Fruit fly (Drosophila melanogaster): ENCODE measurements around the gene eRF1.
A peak's percentile ranks its signal among the peaks of the same experiment; 100 is the strongest.

The eRF1 gene

dm6 chr3L:20393357-20393756, 45.2 kb downstream of the eRF1 start, which contains the start of gene CG33969 (continued):
- TF ChIP-seq crol (GFP tag; IDR thresholded peaks at IDR 0.05) (no peak), pum (GFP tag; optimal IDR thresholded peaks at IDR 0.05) (no peak), Med (GFP tag) (peak; percentile 65), CG9437 (GFP tag; optimal IDR thresholded peaks at IDR 0.05) (peak; percentile 58), amos (GFP tag; IDR thresholded peaks at IDR 0.05; ENCODE audit: partially characterized antibody) (no peak; the same call in 1 of the 2 replicates), CG18476 (GFP tag; optimal IDR thresholded peaks at IDR 0.05) (no peak), onecut (GFP tag; IDR thresholded peaks at IDR 0.05) (peak; percentile 92), vnd (GFP tag; IDR thresholded peaks at IDR 0.05; ENCODE audit: partially characterized antibody) (no peak), ATbp (GFP tag; optimal IDR thresholded peaks at IDR 0.05) (no peak), cas (GFP tag; IDR thresholded peaks at IDR 0.05) (no peak), Sox100B (GFP tag; optimal IDR thresholded peaks at IDR 0.05) (no peak), ash1 (GFP tag; optimal IDR thresholded peaks at IDR 0.05) (no peak), zfh2 (GFP tag; optimal IDR thresholded peaks at IDR 0.05) (no peak), D (optimal IDR thresholded peaks at IDR 0.05) (no peak), D (GFP tag; optimal IDR thresholded peaks at IDR 0.05) (no peak), CTCF (GFP tag; optimal IDR thresholded peaks at IDR 0.05) (no peak), ap (GFP tag; IDR thresholded peaks at IDR 0.05) (no peak), CG11696 (GFP tag; IDR thresholded peaks at IDR 0.05) (no peak), CG1024 (GFP tag; IDR thresholded peaks at IDR 0.05) (no peak), CG18262 (tag; optimal IDR thresholded peaks at IDR 0.05) (no peak), CG2678 (tag; optimal IDR thresholded peaks at IDR 0.05) (no peak), caup (GFP tag; optimal IDR thresholded peaks at IDR 0.05; ENCODE audit: severe bottlenecking) (no peak), hbn (GFP tag; IDR thresholded peaks at IDR 0.05; ENCODE audit: partially characterized antibody) (peak; percentile 32; the same call in 1 of the 2 replicates), CG16863 (GFP tag; optimal IDR thresholded peaks at IDR 0.05) (no peak), CG12744 (GFP tag; optimal IDR thresholded peaks at IDR 0.05) (no peak), CG7786 (GFP tag; optimal IDR thresholded peaks at IDR 0.05) (no peak), sna (GFP tag; IDR thresholded peaks at IDR 0.05; ENCODE audit: partially characterized antibody) (no peak), MESR4 (GFP tag; optimal IDR thresholded peaks at IDR 0.05) (peak; percentile 57), row (GFP tag; IDR thresholded peaks at IDR 0.05) (no peak), vfl (GFP tag; optimal IDR thresholded peaks at IDR 0.05) (no peak), Camta (GFP tag; optimal IDR thresholded peaks at IDR 0.05) (no peak), CG31441 (GFP tag; IDR thresholded peaks at IDR 0.05) (no peak), ase (GFP tag; IDR thresholded peaks at IDR 0.05) (no peak), abd-A (tag; optimal IDR thresholded peaks at IDR 0.05) (no peak), CG31365 (tag; optimal IDR thresholded peaks at IDR 0.05) (no peak), CG14860 (GFP tag; IDR thresholded peaks at IDR 0.05; ENCODE audit: partially characterized antibody) (no peak), Bgb (GFP tag; IDR thresholded peaks at IDR 0.05; ENCODE audit: partially characterized antibody) (peak; percentile 6; the same call in 1 of the 2 replicates), Gsc (GFP tag; IDR thresholded peaks at IDR 0.05) (no peak), CG8290 (GFP tag; optimal IDR thresholded peaks at IDR 0.05) (no peak), CG8290 (tag; optimal IDR thresholded peaks at IDR 0.05) (peak in 1 of 2 experiments; percentile 40), CG1603 (tag; optimal IDR thresholded peaks at IDR 0.05) (peak; percentile 66), CG12659 (GFP tag; optimal IDR thresholded peaks at IDR 0.05) (peak; percentile 22), ac (GFP tag; optimal IDR thresholded peaks at IDR 0.05) (no peak), CG7745 (tag; optimal IDR thresholded peaks at IDR 0.05) (no peak), ara (GFP tag; IDR thresholded peaks at IDR 0.05) (no peak), CG6765 (GFP tag; optimal IDR thresholded peaks at IDR 0.05) (no peak), Hr39 (optimal IDR thresholded peaks at IDR 0.05) (no peak), CG17361 (GFP tag; IDR thresholded peaks at IDR 0.05) (no peak), trh (GFP tag; optimal IDR thresholded peaks at IDR 0.05) (no peak), sd (tag; optimal IDR thresholded peaks at IDR 0.05) (no peak), ftz-f1 (GFP tag; optimal IDR thresholded peaks at IDR 0.05) (no peak), CG30431 (GFP tag; optimal IDR thresholded peaks at IDR 0.05) (no peak), insv (GFP tag; optimal IDR thresholded peaks at IDR 0.05) (no peak)

Measured in whole organism, embryonic.